Worm (Caenorhabditis elegans) whole organism, L3 larva: Measurements from ENCODE around the gene fbxc-54.
A peak's percentile ranks its signal among the peaks of the same experiment; 100 is the strongest.

ENCODE experiments used
- R02D3.7 ChIP-seq: fragments of 150-350 bp; optimal IDR thresholded peaks from 2 replicates; lab custom pipeline; 2014; ENCODE audit warnings: missing biosample characterization, missing genetic modification characterization
- ceh-16 ChIP-seq: sonication (generic microtip); optimal IDR thresholded peaks from 2 replicates; lab custom pipeline; 2017; ENCODE audit warnings: missing biosample characterization, missing genetic modification characterization
- ceh-28 ChIP-seq: fragments of 150-350 bp; optimal IDR thresholded peaks from 2 replicates; lab custom pipeline; 2014; ENCODE audit warnings: missing biosample characterization, missing genetic modification reagents, missing genetic modification characterization
- ceh-82 ChIP-seq: fragments of 150-350 bp; optimal IDR thresholded peaks from 2 replicates; lab custom pipeline; 2014; ENCODE audit warnings: missing biosample characterization, missing genetic modification characterization
- ceh-9 ChIP-seq: sonication (generic microtip); optimal IDR thresholded peaks from 2 replicates; lab custom pipeline; 2018; ENCODE audit warnings: missing biosample characterization, missing genetic modification characterization
- daf-12 ChIP-seq: fragments of 150-350 bp; optimal IDR thresholded peaks from 2 replicates; lab custom pipeline; 2014; ENCODE audit warnings: missing biosample characterization, missing genetic modification reagents, missing genetic modification characterization
- egl-27 ChIP-seq: sonication (generic microtip); optimal IDR thresholded peaks from 4 replicates; lab custom pipeline; 2017; ENCODE audit warnings: missing biosample characterization, missing genetic modification reagents, missing genetic modification characterization
- egl-5 ChIP-seq: fragments of 150-350 bp; optimal IDR thresholded peaks from 2 replicates; lab custom pipeline; 2017; ENCODE audit warnings: missing biosample characterization, missing genetic modification reagents, missing genetic modification characterization, inconsistent platforms
- elt-1 ChIP-seq: fragments of 150-350 bp; optimal IDR thresholded peaks from 2 replicates; lab custom pipeline; 2014; ENCODE audit warnings: missing biosample characterization, missing genetic modification characterization
- elt-2 ChIP-seq: sonication (generic microtip); optimal IDR thresholded peaks from 2 replicates; lab custom pipeline; 2016; ENCODE audit warnings: missing genetic modification reagents, mild to moderate bottlenecking, missing genetic modification characterization, missing compliant biosample characterization
- elt-3 ChIP-seq, 3 experiments: fragments of 150-350 bp in 1 of 3; sonication (generic microtip) in 2 of 3; optimal IDR thresholded peaks; 2 replicates in 2 of 3; 4 replicates in 1 of 3; lab custom pipeline; 2014 to 2017; ENCODE audit warnings: missing biosample characterization in 3 of 3, missing genetic modification characterization in 3 of 3
- eor-1 ChIP-seq, 2 experiments: fragments of 150-350 bp; optimal IDR thresholded peaks; 2 replicates each; lab custom pipeline; 2014 to 2018; ENCODE audit warnings: missing biosample characterization in 2 of 2, missing genetic modification characterization in 2 of 2
- fkh-10 ChIP-seq: sonication (generic microtip); optimal IDR thresholded peaks from 2 replicates; lab custom pipeline; 2017; ENCODE audit warnings: missing biosample characterization, missing genetic modification reagents, missing genetic modification characterization
- fkh-2 ChIP-seq: fragments of 150-350 bp; optimal IDR thresholded peaks from 2 replicates; lab custom pipeline; 2014; ENCODE audit warnings: missing biosample characterization, missing genetic modification reagents, missing genetic modification characterization
- hmg-11 ChIP-seq: sonication (generic microtip); optimal IDR thresholded peaks from 2 replicates; lab custom pipeline; 2016; ENCODE audit warnings: missing genetic modification characterization, missing compliant biosample characterization
- jun-1 ChIP-seq: fragments of 150-350 bp; optimal IDR thresholded peaks from 2 replicates; lab custom pipeline; 2014; ENCODE audit warnings: missing biosample characterization, missing genetic modification reagents, missing genetic modification characterization
- lin-39 ChIP-seq: fragments of 150-350 bp; optimal IDR thresholded peaks from 2 replicates; lab custom pipeline; 2018; ENCODE audit warnings: missing biosample characterization, missing genetic modification reagents, missing genetic modification characterization
- lsy-12 ChIP-seq: sonication (generic microtip); optimal IDR thresholded peaks from 2 replicates; lab custom pipeline; 2016; ENCODE audit warnings: mild to moderate bottlenecking, missing genetic modification characterization, missing compliant biosample characterization
- mdl-1 ChIP-seq: fragments of 150-350 bp; optimal IDR thresholded peaks from 2 replicates; lab custom pipeline; 2014; ENCODE audit warnings: missing biosample characterization, missing genetic modification characterization
- mml-1 ChIP-seq: fragments of 150-350 bp; sonication (generic microtip); optimal IDR thresholded peaks from 3 replicates; lab custom pipeline; 2014; ENCODE audit warnings: missing biosample characterization, missing genetic modification characterization
- nfya-1 ChIP-seq: sonication (generic microtip); optimal IDR thresholded peaks from 2 replicates; lab custom pipeline; 2017; ENCODE audit warnings: missing genetic modification characterization, mild to moderate bottlenecking, missing compliant biosample characterization, antibody characterized with exemption, moderate library complexity; ENCODE audit not compliant: insufficient read depth
- nhr-12 ChIP-seq: fragments of 150-350 bp; optimal IDR thresholded peaks from 2 replicates; lab custom pipeline; 2014; ENCODE audit warnings: missing biosample characterization, missing genetic modification characterization
- nhr-23 ChIP-seq: fragments of 150-350 bp; optimal IDR thresholded peaks from 2 replicates; lab custom pipeline; 2014; ENCODE audit warnings: missing biosample characterization, missing genetic modification reagents, missing genetic modification characterization
- nhr-237 ChIP-seq: fragments of 150-350 bp; optimal IDR thresholded peaks from 2 replicates; lab custom pipeline; 2014; ENCODE audit warnings: missing biosample characterization, missing genetic modification characterization
- nhr-25 ChIP-seq: sonication (generic microtip); optimal IDR thresholded peaks from 2 replicates; lab custom pipeline; 2017; ENCODE audit warnings: missing biosample characterization, missing genetic modification characterization
- nhr-28 ChIP-seq: fragments of 150-350 bp; optimal IDR thresholded peaks from 2 replicates; lab custom pipeline; 2014; ENCODE audit warnings: missing biosample characterization, missing genetic modification characterization
- nhr-43 ChIP-seq: sonication (generic microtip); optimal IDR thresholded peaks from 2 replicates; lab custom pipeline; 2016; ENCODE audit warnings: mild to moderate bottlenecking, missing genetic modification characterization, missing compliant biosample characterization; ENCODE audit not compliant: poor library complexity, severe bottlenecking
- nhr-67 ChIP-seq: fragments of 150-350 bp; optimal IDR thresholded peaks from 2 replicates; lab custom pipeline; 2014; ENCODE audit warnings: missing biosample characterization, missing genetic modification characterization
- nhr-77 ChIP-seq: fragments of 150-350 bp; optimal IDR thresholded peaks from 2 replicates; lab custom pipeline; 2014; ENCODE audit warnings: missing biosample characterization, missing genetic modification characterization
- pha-4 ChIP-seq: fragments of 150-350 bp; optimal IDR thresholded peaks from 2 replicates; lab custom pipeline; 2014; ENCODE audit warnings: missing biosample characterization, missing genetic modification reagents, missing genetic modification characterization
- pqm-1 ChIP-seq: fragments of 150-350 bp; optimal IDR thresholded peaks from 2 replicates; lab custom pipeline; 2017; ENCODE audit warnings: missing biosample characterization, missing genetic modification characterization, inconsistent platforms
- skn-1 ChIP-seq: fragments of 150-350 bp; optimal IDR thresholded peaks from 2 replicates; lab custom pipeline; 2014; ENCODE audit warnings: missing biosample characterization, missing genetic modification characterization
- tbx-2 ChIP-seq: sonication (generic microtip); optimal IDR thresholded peaks from 2 replicates; lab custom pipeline; 2016; ENCODE audit warnings: mild to moderate bottlenecking, missing genetic modification characterization, missing compliant biosample characterization
- unc-39 ChIP-seq: sonication (generic microtip); optimal IDR thresholded peaks from 4 replicates; lab custom pipeline; 2017; ENCODE audit warnings: missing biosample characterization, missing genetic modification characterization
- zag-1 ChIP-seq: fragments of 150-350 bp; optimal IDR thresholded peaks from 2 replicates; lab custom pipeline; 2014; ENCODE audit warnings: missing biosample characterization, missing genetic modification characterization

Gene fbxc-54

ce11 chrII:65484-65883, 34.0 kb downstream of the fbxc-54 start:
- no peak for TF ChIP-seq pha-4
- TF ChIP-seq elt-2 (tag; lab: Kevin White, UChicago) = peak; percentile 45

- TF ChIP-seq nhr-43 (tag; lab: Kevin White, UChicago) = peak; percentile 72
- TF ChIP-seq egl-5 (tag; lab: Kevin White, UChicago) = no peak
- TF ChIP-seq nfya-1 = peak; percentile 10
- TF ChIP-seq nhr-25 (tag; lab: Kevin White, UChicago) = peak; percentile 90
- TF ChIP-seq hmg-11 = peak; percentile 56
- TF ChIP-seq lin-39 (tag; lab: Kevin White, UChicago) = peak; percentile 3
- no peak for TF ChIP-seq zag-1 (tag; lab: Kevin White, UChicago)
- TF ChIP-seq elt-2 (tag; lab: Kevin White, UChicago) = peak; percentile 3
- peak; percentile 27 for TF ChIP-seq pha-4
- TF ChIP-seq nhr-23 (tag; lab: Kevin White, UChicago) = peak; percentile 76
- no peak for TF ChIP-seq unc-39 (tag; lab: Kevin White, UChicago)
- peak in 1 of 3 experiments; percentile 53 for TF ChIP-seq elt-3 (tag; optimal IDR thresholded peaks at IDR 0.05; lab: Kevin White, UChicago)
- TF ChIP-seq jun-1 = peak; percentile 28
Observed at ce11 chrII:66322-66721, 34.8 kb downstream of the fbxc-54 start.

- peak; percentile 27 for TF ChIP-seq pqm-1 (tag; lab: Kevin White, UChicago)
- no peak for TF ChIP-seq tbx-2
- TF ChIP-seq elt-3 (tag; optimal IDR thresholded peaks at IDR 0.05; lab: Kevin White, UChicago) = no peak
- peak; percentile 41 for TF ChIP-seq elt-2 (tag; lab: Kevin White, UChicago)
Observed at ce11 chrII:67663-68062, 36.1 kb downstream of the fbxc-54 start.

DNA sequence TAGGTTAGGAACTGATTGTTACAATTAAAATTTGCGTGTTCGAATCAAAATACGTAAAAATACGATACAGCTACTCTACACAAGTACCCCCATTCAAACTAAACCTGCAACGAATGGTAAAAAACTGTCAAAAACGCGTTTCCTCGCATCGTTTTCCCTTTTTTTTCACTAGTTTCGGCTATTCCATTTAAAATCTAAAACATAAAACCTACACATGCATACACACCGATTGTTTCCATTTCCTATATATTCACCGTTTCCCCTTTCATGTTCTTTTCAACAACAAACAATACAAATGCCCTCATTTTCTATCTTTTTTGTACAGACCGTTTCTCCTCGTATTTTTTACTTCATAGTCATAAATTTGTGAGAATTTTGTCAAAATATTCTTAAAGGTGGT, 37.2 kb downstream of the fbxc-54 start:
- no peak for TF ChIP-seq nhr-77
- TF ChIP-seq, all 47 proteins: peak for 0

ce11 chrII:69354-69753, 37.8 kb downstream of the fbxc-54 start, which contains the start of gene egl-26:
egl-26 (plus strand) TSS chrII:69654.
- no peak for TF ChIP-seq nhr-67 (tag; lab: Kevin White, UChicago)
- no peak for TF ChIP-seq fkh-2 (tag; lab: Kevin White, UChicago)
- TF ChIP-seq daf-12 (tag; lab: Kevin White, UChicago) = no peak
- no peak for TF ChIP-seq ceh-16 (tag; lab: Kevin White, UChicago)
- no peak for TF ChIP-seq lsy-12 (tag; lab: Kevin White, UChicago)
- TF ChIP-seq nhr-237 (tag; lab: Kevin White, UChicago) = no peak
- no peak for TF ChIP-seq pha-4
- no peak for TF ChIP-seq nhr-43 (tag; lab: Kevin White, UChicago)
- TF ChIP-seq fkh-10 (GFP tag; lab: Kevin White, UChicago) = no peak
- no peak for TF ChIP-seq nhr-28 (tag; lab: Kevin White, UChicago)
- no peak for TF ChIP-seq ceh-28 (tag; lab: Kevin White, UChicago)
- TF ChIP-seq mdl-1 = no peak
- TF ChIP-seq elt-3 (tag; optimal IDR thresholded peaks at IDR 0.05; lab: Kevin White, UChicago) = no peak
- TF ChIP-seq mml-1 (tag; lab: Kevin White, UChicago) = no peak
- TF ChIP-seq ceh-82 (tag; lab: Kevin White, UChicago) = no peak
- TF ChIP-seq elt-1 = no peak
- TF ChIP-seq skn-1 (tag; lab: Kevin White, UChicago) = no peak

DNA sequence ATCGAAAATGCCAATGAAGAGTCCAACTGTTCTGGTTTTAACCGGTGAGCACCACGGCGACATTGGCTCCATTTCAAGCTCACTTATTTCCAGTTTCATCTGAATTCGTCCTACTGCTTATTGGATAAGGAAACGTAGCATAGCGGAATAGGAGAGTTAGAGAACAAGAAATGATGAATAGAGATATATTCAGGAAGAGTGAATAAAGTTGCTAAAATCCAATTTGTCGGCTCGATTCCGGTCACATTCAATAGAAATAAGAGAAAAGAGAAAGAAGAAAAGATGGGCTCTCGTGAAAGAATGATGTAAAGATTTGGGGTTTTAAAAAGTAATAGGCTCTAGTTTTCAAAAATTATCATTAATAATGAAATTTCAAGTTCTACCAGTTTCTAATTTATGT, 41.8 kb downstream of the fbxc-54 start:
- TF ChIP-seq lin-39 (tag; lab: Kevin White, UChicago) = no peak
- TF ChIP-seq elt-3 (tag; optimal IDR thresholded peaks at IDR 0.05; lab: Kevin White, UChicago) = no peak
- TF ChIP-seq nfya-1 = no peak
- peak; percentile 95 for TF ChIP-seq fkh-10 (GFP tag; lab: Kevin White, UChicago)

DNA sequence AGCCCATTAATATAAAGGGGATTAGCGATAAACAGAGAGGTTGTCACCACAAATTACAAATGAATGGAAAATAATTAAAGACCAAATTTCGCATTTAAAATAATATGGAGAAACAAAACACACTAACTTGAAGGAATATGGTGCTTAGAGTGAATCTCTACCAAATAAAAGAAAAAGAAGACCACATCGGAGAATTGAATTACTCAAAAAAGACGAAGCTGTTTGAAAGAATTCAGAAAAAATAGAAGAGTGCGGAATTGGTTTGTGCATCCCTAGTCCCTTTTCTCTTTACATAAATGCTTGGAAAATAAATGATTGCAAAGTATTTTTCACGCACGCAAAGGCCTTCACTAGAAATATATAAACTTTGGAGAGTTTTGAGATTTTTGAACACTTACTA, 42.4 kb downstream of the fbxc-54 start:
- TF ChIP-seq nhr-12 (tag; lab: Kevin White, UChicago) (no peak), R02D3.7 (tag; lab: Kevin White, UChicago) (no peak), jun-1 (no peak), nhr-237 (tag; lab: Kevin White, UChicago) (no peak), egl-5 (tag; lab: Kevin White, UChicago) (no peak), eor-1 (tag; optimal IDR thresholded peaks at IDR 0.05; lab: Kevin White, UChicago) (no peak), egl-27 (no peak), ceh-9 (tag; lab: Kevin White, UChicago) (no peak), lsy-12 (tag; lab: Kevin White, UChicago) (no peak), lin-39 (tag; lab: Kevin White, UChicago) (no peak)
